Worm (Caenorhabditis elegans): ENCODE results near the gene nspb-12.

Gene nspb-12

ce11 chrIII:5541777-5542176 lies 26.8 kb downstream of the nspb-12 start:
- TF ChIP-seq attf-4 (tag; optimal IDR thresholded peaks at IDR 0.05) (no peak), hlh-11 (tag; optimal IDR thresholded peaks at IDR 0.05) (peak; percentile 10), aha-1 (tag) (peak; percentile 11), F37D6.2 (tag; optimal IDR thresholded peaks at IDR 0.05) (no peak), gei-8 (GFP tag; optimal IDR thresholded peaks at IDR 0.05) (peak; percentile 32)

ce11 chrIII:5525973-5526372 lies 42.6 kb downstream of the nspb-12 start, which contains the start of gene dex-1:
TSS of gene dex-1 (plus strand) at chrIII:5526104.
- TF ChIP-seq rbr-2 (tag; optimal IDR thresholded peaks at IDR 0.05) (no peak), daf-19 (GFP tag; conservative IDR thresholded peaks at IDR 0.05) (no peak), ceh-28 (tag; optimal IDR thresholded peaks at IDR 0.05) (no peak), lir-3 (tag; optimal IDR thresholded peaks at IDR 0.05) (no peak), unc-39 (tag; optimal IDR thresholded peaks at IDR 0.05) (no peak), spr-3 (GFP tag; optimal IDR thresholded peaks at IDR 0.05) (no peak)

DNA sequence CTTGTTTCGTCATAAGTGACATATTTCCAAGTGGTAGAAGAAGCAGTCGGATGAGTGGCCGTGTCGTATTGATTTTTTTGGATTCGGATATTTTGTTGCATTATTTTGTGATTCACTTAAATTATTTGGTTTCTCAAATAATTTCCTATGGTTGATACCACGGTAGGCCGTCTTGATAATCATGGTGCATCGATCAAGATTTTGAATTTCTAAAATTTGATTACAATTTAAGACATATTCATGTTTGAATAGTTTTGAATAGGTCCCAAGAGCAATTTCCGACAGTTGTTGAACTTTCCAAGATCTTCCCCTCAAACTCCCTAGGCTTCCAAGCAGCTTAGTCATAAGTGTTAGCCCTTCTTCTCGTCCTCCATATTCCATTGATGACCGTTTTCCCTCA lies 46.6 kb downstream of the nspb-12 start, which contains the start of gene D1044.4:
Gene D1044.4, minus strand, starts transcription at position 101 of the 400 bp plus-strand sequence.
- TF ChIP-seq set-16 (GFP tag; IDR thresholded peaks at IDR 0.05) (no peak), nhr-48 (tag; optimal IDR thresholded peaks at IDR 0.05) (no peak), lin-39 (tag; optimal IDR thresholded peaks at IDR 0.05) (no peak), ztf-11 (tag; optimal IDR thresholded peaks at IDR 0.05) (no peak), snpc-4 (tag; optimal IDR thresholded peaks at IDR 0.05) (no peak), hlh-11 (tag; optimal IDR thresholded peaks at IDR 0.05) (no peak), ceh-44 (GFP tag; IDR thresholded peaks at IDR 0.05) (no peak), ctbp-1 (GFP tag; IDR thresholded peaks at IDR 0.05) (no peak), rbr-2 (tag; optimal IDR thresholded peaks at IDR 0.05) (no peak), nhr-102 (tag; optimal IDR thresholded peaks at IDR 0.05) (no peak), duxl-1 (tag; optimal IDR thresholded peaks at IDR 0.05; ENCODE audit: poor library complexity) (no peak), lin-38 (GFP tag; IDR thresholded peaks at IDR 0.05) (no peak), hif-1 (tag; optimal IDR thresholded peaks at IDR 0.05) (no peak), unc-130 (GFP tag; optimal IDR thresholded peaks at IDR 0.05) (no peak), ztf-7 (tag; optimal IDR thresholded peaks at IDR 0.05) (no peak)
